Worm (Caenorhabditis elegans) whole organism, L2 larva: Measurements from ENCODE around the gene shl-1.

Source experiments
- ZK546.5 ChIP-seq: sonication (generic microtip); optimal IDR thresholded peaks from 2 replicates; lab custom pipeline; 2017; ENCODE audit warnings: missing biosample characterization, missing genetic modification characterization
- ama-1 ChIP-seq: fragments of 150-350 bp; optimal IDR thresholded peaks from 2 replicates; lab custom pipeline; 2018; ENCODE audit warnings: inconsistent platforms
- blmp-1 ChIP-seq: sonication (generic microtip); optimal IDR thresholded peaks from 2 replicates; lab custom pipeline; 2017; ENCODE audit warnings: missing genetic modification characterization, mild to moderate bottlenecking, missing compliant biosample characterization, antibody characterized with exemption, moderate library complexity; ENCODE audit not compliant: insufficient read depth
- ceh-16 ChIP-seq: fragments of 150-350 bp; optimal IDR thresholded peaks from 2 replicates; lab custom pipeline; 2014; ENCODE audit warnings: missing biosample characterization, missing genetic modification characterization
- ceh-82 ChIP-seq: fragments of 150-350 bp; optimal IDR thresholded peaks from 2 replicates; lab custom pipeline; 2014; ENCODE audit warnings: missing biosample characterization, missing genetic modification characterization
- crh-2 ChIP-seq: sonication (generic microtip); optimal IDR thresholded peaks from 2 replicates; lab custom pipeline; 2017; ENCODE audit warnings: missing biosample characterization, missing genetic modification characterization
- egl-27 ChIP-seq: sonication (generic microtip); optimal IDR thresholded peaks from 3 replicates; lab custom pipeline; 2017; ENCODE audit warnings: missing biosample characterization, missing genetic modification reagents, missing genetic modification characterization
- elt-1 ChIP-seq: fragments of 150-350 bp; optimal IDR thresholded peaks from 2 replicates; lab custom pipeline; 2014; ENCODE audit warnings: missing biosample characterization, missing genetic modification characterization
- elt-3 ChIP-seq: sonication (generic microtip); optimal IDR thresholded peaks from 2 replicates; lab custom pipeline; 2017; ENCODE audit warnings: missing biosample characterization, missing genetic modification characterization
- gmeb-1 ChIP-seq: fragments of 150-350 bp; optimal IDR thresholded peaks from 2 replicates; lab custom pipeline; 2014; ENCODE audit warnings: missing biosample characterization, missing genetic modification characterization
- lin-39 ChIP-seq: fragments of 150-350 bp; optimal IDR thresholded peaks from 2 replicates; lab custom pipeline; 2014; ENCODE audit warnings: missing biosample characterization, missing genetic modification reagents, missing genetic modification characterization
- lsy-2 ChIP-seq, 2 experiments: fragments of 150-350 bp in 1 of 2; sonication (generic microtip) in 1 of 2; optimal IDR thresholded peaks; 2 replicates each; lab custom pipeline; 2014 to 2017; ENCODE audit warnings: missing biosample characterization in 2 of 2, missing genetic modification characterization in 2 of 2
- mab-5 ChIP-seq: fragments of 150-350 bp; optimal IDR thresholded peaks from 2 replicates; lab custom pipeline; 2014; ENCODE audit warnings: missing biosample characterization, missing genetic modification characterization
- mdl-1 ChIP-seq, 2 experiments: fragments of 150-350 bp in 1 of 2; sonication (generic microtip) in 1 of 2; optimal IDR thresholded peaks; 2 replicates each; lab custom pipeline; 2017; ENCODE audit warnings: missing biosample characterization in 2 of 2, missing genetic modification characterization in 2 of 2
- nhr-10 ChIP-seq: sonication (generic microtip); optimal IDR thresholded peaks from 2 replicates; lab custom pipeline; 2017; ENCODE audit warnings: missing biosample characterization, missing genetic modification characterization
- nhr-12 ChIP-seq: fragments of 150-350 bp; optimal IDR thresholded peaks from 2 replicates; lab custom pipeline; 2014; ENCODE audit warnings: missing biosample characterization, missing genetic modification characterization
- nhr-21 ChIP-seq: fragments of 150-350 bp; optimal IDR thresholded peaks from 2 replicates; lab custom pipeline; 2014; ENCODE audit warnings: missing biosample characterization, missing genetic modification characterization
- nhr-25 ChIP-seq: fragments of 150-350 bp; sonication (generic microtip); optimal IDR thresholded peaks from 3 replicates; lab custom pipeline; 2014; ENCODE audit warnings: missing biosample characterization, missing genetic modification characterization
- nhr-6 ChIP-seq: fragments of 150-350 bp; optimal IDR thresholded peaks from 2 replicates; lab custom pipeline; 2014; ENCODE audit warnings: missing biosample characterization, missing genetic modification characterization
- nhr-77 ChIP-seq: fragments of 150-350 bp; optimal IDR thresholded peaks from 2 replicates; lab custom pipeline; 2014; ENCODE audit warnings: missing biosample characterization, missing genetic modification characterization
- sem-4 ChIP-seq: fragments of 150-350 bp; optimal IDR thresholded peaks from 2 replicates; lab custom pipeline; 2014; ENCODE audit warnings: missing biosample characterization, missing genetic modification reagents, missing genetic modification characterization
- sma-3 ChIP-seq: sonication (generic microtip); optimal IDR thresholded peaks from 2 replicates; lab custom pipeline; 2016; ENCODE audit warnings: missing genetic modification reagents, missing genetic modification characterization, missing compliant biosample characterization
- sma-9 ChIP-seq, 2 experiments: fragments of 150-350 bp in 1 of 2; sonication (generic microtip) in 1 of 2; optimal IDR thresholded peaks; 2 replicates each; lab custom pipeline; 2014 to 2016; ENCODE audit warnings: missing genetic modification characterization in 2 of 2, mild to moderate bottlenecking in 1 of 2, missing biosample characterization in 1 of 2, missing compliant biosample characterization in 1 of 2, missing genetic modification reagents in 1 of 2, moderate library complexity in 1 of 2
- unc-39 ChIP-seq: fragments of 150-350 bp; optimal IDR thresholded peaks from 2 replicates; lab custom pipeline; 2014; ENCODE audit warnings: missing biosample characterization, missing genetic modification characterization
- unc-55 ChIP-seq: fragments of 150-350 bp; sonication (generic microtip); optimal IDR thresholded peaks from 3 replicates; lab custom pipeline; 2014; ENCODE audit warnings: missing biosample characterization, missing genetic modification reagents, missing genetic modification characterization
- zag-1 ChIP-seq: fragments of 150-350 bp; optimal IDR thresholded peaks from 2 replicates; lab custom pipeline; 2014; ENCODE audit warnings: missing biosample characterization, missing genetic modification characterization
- ztf-1 ChIP-seq: fragments of 200-800 bp; sonication (Bioruptor generic); conservative IDR thresholded peaks from 2 replicates; pipeline ENCODE4 v1.3.6; 2022; ENCODE audit warnings: missing genetic modification characterization, missing compliant biosample characterization
- ztf-4 ChIP-seq: fragments of 150-350 bp; optimal IDR thresholded peaks from 2 replicates; lab custom pipeline; 2014; ENCODE audit warnings: missing biosample characterization, missing genetic modification characterization

Gene shl-1

ce11 chrIV:6376473-6377115 is 7.3 kb downstream of the shl-1 start, which contains the start of the genes hrpf-2 and bli-6 (continued):
- no peak for TF ChIP-seq nhr-10 (tag; lab: Kevin White, UChicago)
- TF ChIP-seq egl-27 (tag; lab: Kevin White, UChicago), result no peak
- no peak for TF ChIP-seq ztf-1 (GFP tag; lab: Robert Waterston, UW)
- peak; percentile 39 for TF ChIP-seq nhr-21 (tag; lab: Kevin White, UChicago)
- peak; percentile 85 for TF ChIP-seq unc-55 (GFP tag; lab: Kevin White, UChicago)
- TF ChIP-seq elt-3, result no peak
- TF ChIP-seq, all 48 proteins: peak for 19

DNA sequence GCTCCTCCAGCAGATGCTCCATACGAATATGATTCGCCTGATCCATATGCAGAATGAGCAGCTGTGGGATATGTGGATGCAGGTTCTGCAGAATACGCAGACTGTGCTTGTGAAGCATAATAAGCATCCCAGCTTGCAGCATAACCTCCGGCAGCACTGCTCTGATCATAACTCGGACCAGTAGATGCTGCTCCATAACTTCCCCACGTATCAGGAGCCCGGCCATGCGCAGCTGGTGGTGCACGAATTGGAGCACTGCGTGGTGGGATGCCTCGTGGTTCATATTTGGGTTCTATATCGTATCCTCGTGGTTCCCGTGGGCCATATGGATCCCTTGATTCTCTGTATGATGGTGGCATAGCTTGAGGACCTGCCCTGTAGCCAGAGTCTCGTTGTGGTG is 10.1 kb downstream of the shl-1 start:
- no peak for TF ChIP-seq blmp-1 (tag; lab: Kevin White, UChicago)
- no peak for TF ChIP-seq nhr-6 (tag; lab: Kevin White, UChicago)
- no peak for TF ChIP-seq sem-4 (tag; lab: Kevin White, UChicago)
- no peak for TF ChIP-seq sma-9 (GFP tag; optimal IDR thresholded peaks at IDR 0.05; lab: Kevin White, UChicago)
- TF ChIP-seq sma-9 (tag; optimal IDR thresholded peaks at IDR 0.05; lab: Kevin White, UChicago), result no peak
- TF ChIP-seq lin-39 (tag; lab: Kevin White, UChicago), result no peak
- TF ChIP-seq ztf-4 (tag; lab: Kevin White, UChicago), result no peak
- TF ChIP-seq nhr-21 (tag; lab: Kevin White, UChicago), result no peak

DNA sequence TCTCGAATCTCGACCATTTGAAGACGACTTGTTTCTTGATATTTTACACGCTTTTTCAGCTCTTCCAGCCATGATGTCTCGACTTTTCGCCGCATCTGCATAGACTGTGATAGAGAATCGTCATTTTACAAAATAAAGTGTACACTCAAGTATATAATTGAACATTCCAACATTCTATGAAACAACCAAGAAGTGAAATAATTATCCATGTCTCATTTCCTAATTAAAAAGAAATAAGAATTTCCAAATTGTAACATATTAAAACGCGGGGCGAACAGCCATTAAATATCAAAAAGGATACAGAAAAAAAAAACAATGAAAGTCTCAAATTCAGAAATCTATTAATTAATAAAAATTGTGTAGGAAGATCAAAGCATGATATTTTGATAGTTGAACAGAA is 10.9 kb downstream of the shl-1 start, which contains the start of gene smg-3:
smg-3 (minus strand) TSS at position 101 of the 400 bp plus-strand sequence.
- TF ChIP-seq elt-3 (no peak), elt-1 (tag; lab: Kevin White, UChicago) (no peak)
- TF ChIP-seq, all 48 proteins: peak for 0

DNA sequence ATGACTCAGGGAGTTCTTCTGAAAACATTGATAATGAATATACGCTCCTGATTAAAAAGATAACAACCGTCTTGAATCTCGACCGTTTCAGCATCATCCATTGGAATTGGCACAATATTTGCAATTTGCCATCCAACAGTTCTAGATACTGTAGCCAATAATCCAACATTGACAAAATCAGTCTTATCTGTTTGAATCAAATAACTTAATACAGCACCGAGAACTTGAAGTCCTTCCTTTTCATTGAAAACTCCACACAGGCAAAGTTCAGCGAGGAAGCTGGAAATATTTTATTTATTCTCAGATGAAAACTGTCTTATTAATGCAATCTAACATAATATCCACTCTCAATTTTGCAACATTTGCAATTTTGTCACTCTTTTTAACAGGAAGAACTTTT is 11.6 kb downstream of the shl-1 start:
- TF ChIP-seq ama-1 (lab: Kevin White, UChicago) (no peak), ztf-1 (GFP tag; lab: Robert Waterston, UW) (no peak), mab-5 (tag; lab: Kevin White, UChicago) (no peak), ZK546.5 (tag; lab: Kevin White, UChicago) (no peak), ceh-82 (tag; lab: Kevin White, UChicago) (no peak), nhr-77 (tag; lab: Kevin White, UChicago) (no peak), mdl-1 (tag; optimal IDR thresholded peaks at IDR 0.05; lab: Kevin White, UChicago) (no peak), sma-9 (GFP tag; optimal IDR thresholded peaks at IDR 0.05; lab: Kevin White, UChicago) (no peak), sma-9 (tag; optimal IDR thresholded peaks at IDR 0.05; lab: Kevin White, UChicago) (no peak)

DNA sequence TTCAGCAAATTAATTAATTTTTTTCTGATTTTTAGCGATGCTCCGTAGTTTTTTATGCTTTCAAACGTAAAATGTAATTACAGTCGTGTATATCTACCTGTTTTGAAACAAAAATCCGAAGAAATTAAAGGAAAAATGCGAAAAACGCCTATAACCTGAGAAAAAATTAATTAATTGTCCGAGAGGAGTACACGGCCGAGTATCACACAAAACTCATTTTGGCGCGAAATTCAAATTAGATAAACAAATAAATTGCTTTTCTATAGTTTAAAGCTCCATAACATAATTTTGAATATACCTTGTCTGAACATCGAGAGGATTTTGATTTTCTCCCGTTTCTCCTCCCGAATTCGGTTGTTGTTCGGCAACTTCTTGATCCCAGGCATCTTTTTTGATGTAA is 14.4 kb downstream of the shl-1 start:
- TF ChIP-seq unc-55 (GFP tag; lab: Kevin White, UChicago), result peak; percentile 26
- TF ChIP-seq nhr-25 (tag; lab: Kevin White, UChicago), result peak; percentile 43
- TF ChIP-seq sma-9 (GFP tag; optimal IDR thresholded peaks at IDR 0.05; lab: Kevin White, UChicago), result peak; percentile 7
- TF ChIP-seq sma-9 (tag; optimal IDR thresholded peaks at IDR 0.05; lab: Kevin White, UChicago), result no peak
- peak; percentile 37 for TF ChIP-seq sma-3 (GFP tag; lab: Kevin White, UChicago)
- TF ChIP-seq nhr-21 (tag; lab: Kevin White, UChicago), result no peak
- no peak for TF ChIP-seq ceh-16 (tag; lab: Kevin White, UChicago)
- no peak for TF ChIP-seq unc-39 (tag; lab: Kevin White, UChicago)
- TF ChIP-seq gmeb-1, result peak; percentile 82
- peak in 1 of 2 experiments; percentile 48 for TF ChIP-seq lsy-2 (tag; optimal IDR thresholded peaks at IDR 0.05; lab: Kevin White, UChicago)
- peak; percentile 0 for TF ChIP-seq crh-2 (tag; lab: Kevin White, UChicago)

- TF ChIP-seq zag-1, result peak; percentile 5
- TF ChIP-seq gmeb-1, result no peak
- TF ChIP-seq nhr-12, result no peak
- TF ChIP-seq lsy-2 (tag; optimal IDR thresholded peaks at IDR 0.05; lab: Kevin White, UChicago), result no peak
- no peak for TF ChIP-seq nhr-10 (tag; lab: Kevin White, UChicago)
Measured at ce11 chrIV:6366032-6366431, 17.8 kb downstream of the shl-1 start.
